Worm (Caenorhabditis elegans) whole organism, young adult: ENCODE data around the gene F45D11.11.
"Not testable (repeated sequence)": the region's sequence is repeated elsewhere in the genome, so short reads cannot be mapped to it uniquely, and the experiment has no call there.

Source experiments
- C17E4.6 ChIP-seq: fragments of 200-800 bp; sonication (Bioruptor generic); IDR thresholded peaks from 2 replicates; pipeline ENCODE4 v1.3.6; 2022; ENCODE audit warnings: missing genetic modification reagents, missing genetic modification characterization, missing compliant biosample characterization
- D2030.7 ChIP-seq: fragments of 200-800 bp; sonication (Bioruptor generic); IDR thresholded peaks from 2 replicates; pipeline ENCODE4 v1.3.6; 2022; ENCODE audit warnings: missing genetic modification reagents, missing genetic modification characterization, missing compliant biosample characterization
- F33H1.4 ChIP-seq: fragments of 200-800 bp; sonication (Bioruptor generic); IDR thresholded peaks from 2 replicates; pipeline ENCODE4 v1.3.6; 2022; ENCODE audit warnings: missing genetic modification reagents, missing genetic modification characterization, missing compliant biosample characterization
- T26A5.8 ChIP-seq: sonication (generic microtip); optimal IDR thresholded peaks from 2 replicates; lab custom pipeline; 2016; ENCODE audit warnings: missing genetic modification characterization, missing compliant biosample characterization
- Y53G8AR.9 ChIP-seq: fragments of 200-800 bp; sonication (Bioruptor generic); conservative IDR thresholded peaks from 2 replicates; pipeline ENCODE4 v1.3.6; 2022; ENCODE audit warnings: missing genetic modification reagents, missing genetic modification characterization, missing compliant biosample characterization
- Y67H2A.10 ChIP-seq: fragments of 200-800 bp; sonication (Bioruptor generic); conservative IDR thresholded peaks from 2 replicates; pipeline ENCODE4 v1.3.6; 2022; ENCODE audit warnings: missing genetic modification reagents, missing genetic modification characterization, missing compliant biosample characterization
- Y79H2A.3 ChIP-seq: fragments of 200-800 bp; sonication (Bioruptor generic); conservative IDR thresholded peaks from 2 replicates; pipeline ENCODE4 v1.3.6; 2022; ENCODE audit warnings: missing genetic modification reagents, missing genetic modification characterization, missing compliant biosample characterization
- ZK185.1 ChIP-seq: sonication (generic microtip); optimal IDR thresholded peaks from 2 replicates; lab custom pipeline; 2016; ENCODE audit warnings: mild to moderate bottlenecking, missing genetic modification characterization, missing compliant biosample characterization; ENCODE audit not compliant: poor library complexity, severe bottlenecking
- aptf-3 ChIP-seq: fragments of 200-800 bp; sonication (Bioruptor generic); IDR thresholded peaks from 2 replicates; pipeline ENCODE4 v1.3.6; 2022; ENCODE audit warnings: missing genetic modification characterization, missing compliant biosample characterization
- atf-7 ChIP-seq: sonication (generic microtip); optimal IDR thresholded peaks from 2 replicates; lab custom pipeline; 2017; ENCODE audit warnings: mild to moderate bottlenecking, missing genetic modification characterization, missing compliant biosample characterization
- athp-1 ChIP-seq: sonication (generic microtip); optimal IDR thresholded peaks from 2 replicates; lab custom pipeline; 2017; ENCODE audit warnings: mild to moderate bottlenecking, missing genetic modification characterization, missing compliant biosample characterization
- attf-6 ChIP-seq: fragments of 200-800 bp; sonication (Bioruptor generic); IDR thresholded peaks from 2 replicates; pipeline ENCODE4 v1.3.6; 2022; ENCODE audit warnings: missing genetic modification reagents, missing genetic modification characterization, missing compliant biosample characterization
- bed-1 ChIP-seq: fragments of 200-800 bp; sonication (Bioruptor generic); IDR thresholded peaks from 2 replicates; pipeline ENCODE4 v1.3.6; 2022; ENCODE audit warnings: missing genetic modification reagents, missing genetic modification characterization, missing compliant biosample characterization
- cebp-2 ChIP-seq: fragments of 200-800 bp; sonication (Bioruptor generic); IDR thresholded peaks from 2 replicates; pipeline ENCODE4 v1.3.6; 2022; ENCODE audit warnings: missing genetic modification characterization, missing compliant biosample characterization
- ceh-27 ChIP-seq: fragments of 200-800 bp; sonication (Bioruptor generic); optimal IDR thresholded peaks from 2 replicates; lab custom pipeline; 2018; ENCODE audit warnings: mild to moderate bottlenecking, missing genetic modification characterization, moderate library complexity, missing compliant biosample characterization
- ceh-58 ChIP-seq: fragments of 200-800 bp; sonication (Bioruptor generic); IDR thresholded peaks from 2 replicates; pipeline ENCODE4 v1.3.6; 2022; ENCODE audit warnings: missing genetic modification characterization, missing compliant biosample characterization
- chd-7 ChIP-seq: sonication (generic microtip); optimal IDR thresholded peaks from 2 replicates; lab custom pipeline; 2016; ENCODE audit warnings: mild to moderate bottlenecking, missing genetic modification characterization, moderate library complexity, missing compliant biosample characterization
- dox-1 ChIP-seq: fragments of 200-800 bp; sonication (Bioruptor generic); IDR thresholded peaks from 2 replicates; pipeline ENCODE4 v1.3.6; 2022; ENCODE audit warnings: missing genetic modification reagents, missing genetic modification characterization, missing compliant biosample characterization
- dpl-1 ChIP-seq: fragments of 150-350 bp; optimal IDR thresholded peaks from 2 replicates; lab custom pipeline; 2014; ENCODE audit warnings: missing biosample characterization, missing genetic modification reagents, missing genetic modification characterization
- egl-18 ChIP-seq: fragments of 200-800 bp; sonication (Bioruptor generic); IDR thresholded peaks from 2 replicates; pipeline ENCODE4 v1.3.6; 2022; ENCODE audit warnings: missing genetic modification reagents, missing genetic modification characterization, missing compliant biosample characterization
- egl-44 ChIP-seq: fragments of 200-800 bp; sonication (Bioruptor generic); IDR thresholded peaks from 2 replicates; pipeline ENCODE4 v1.3.6; 2022; ENCODE audit warnings: missing genetic modification reagents, missing genetic modification characterization, missing compliant biosample characterization
- ets-4 ChIP-seq: fragments of 200-800 bp; sonication (Bioruptor generic); optimal IDR thresholded peaks from 2 replicates; lab custom pipeline; 2018; ENCODE audit warnings: mild to moderate bottlenecking, missing genetic modification characterization, missing compliant biosample characterization
- hlh-26 ChIP-seq: fragments of 200-800 bp; sonication (Bioruptor generic); conservative IDR thresholded peaks from 2 replicates; pipeline ENCODE4 v1.3.6; 2022; ENCODE audit warnings: missing genetic modification reagents, missing genetic modification characterization, missing compliant biosample characterization
- lag-1 ChIP-seq: fragments of 200-800 bp; sonication (Bioruptor generic); IDR thresholded peaks from 2 replicates; pipeline ENCODE4 v1.3.6; 2022; ENCODE audit warnings: missing genetic modification reagents, missing genetic modification characterization, missing compliant biosample characterization
- lin-26 ChIP-seq: fragments of 200-800 bp; sonication (Bioruptor generic); IDR thresholded peaks from 2 replicates; pipeline ENCODE4 v1.3.6; 2022; ENCODE audit warnings: missing genetic modification reagents, missing genetic modification characterization, missing compliant biosample characterization
- mxl-1 ChIP-seq: sonication (generic microtip); optimal IDR thresholded peaks from 2 replicates; lab custom pipeline; 2016; ENCODE audit warnings: missing genetic modification characterization, missing compliant biosample characterization
- snpc-1.3 ChIP-seq: sonication (generic microtip); optimal IDR thresholded peaks from 2 replicates; lab custom pipeline; 2017; ENCODE audit warnings: missing genetic modification characterization, mild to moderate bottlenecking, missing compliant biosample characterization, antibody characterized with exemption, moderate library complexity, missing genotype, missing genetic modification reagents; ENCODE audit not compliant: insufficient read depth
- snpc-3.4 ChIP-seq: sonication (generic microtip); optimal IDR thresholded peaks from 2 replicates; lab custom pipeline; 2017; ENCODE audit warnings: missing genetic modification characterization, mild to moderate bottlenecking, missing compliant biosample characterization, antibody characterized with exemption, moderate library complexity, missing genotype, missing genetic modification reagents
- snpc-4 ChIP-seq, 5 experiments: fragments of 150-350 bp in 1 of 5; sonication (generic microtip) in 4 of 5; optimal IDR thresholded peaks; 2 replicates each; lab custom pipeline; 2014 to 2018; ENCODE audit warnings: missing genetic modification characterization in 5 of 5, missing biosample characterization in 3 of 5, antibody characterized with exemption in 2 of 5, mild to moderate bottlenecking in 2 of 5, missing compliant biosample characterization in 2 of 5, missing genotype in 2 of 5, moderate library complexity in 2 of 5, missing genetic modification reagents in 1 of 5
- somi-1 ChIP-seq: fragments of 200-800 bp; sonication (Bioruptor generic); optimal IDR thresholded peaks from 2 replicates; lab custom pipeline; 2018; ENCODE audit warnings: mild to moderate bottlenecking, missing genetic modification characterization, missing compliant biosample characterization

The F45D11.11 gene

ce11 chrII:996112-996511 is at the start of gene F45D11.11:
F45D11.11 (minus strand) TSS chrII:996212.
- not testable (repeated sequence) for TF ChIP-seq somi-1 (GFP tag; lab: Kevin White, UChicago); Y67H2A.10 (GFP tag; lab: Robert Waterston, UW); C17E4.6

ce11 chrII:1045692-1046091 is 49.7 kb upstream of the F45D11.11 start, which contains the start of gene str-148:
str-148 (plus strand) TSS chrII:1045992.
- TF ChIP-seq F33H1.4 (no peak), hlh-26 (GFP tag; lab: Robert Waterston, UW) (no peak), bed-1 (no peak), athp-1 (no peak), ZK185.1 (tag; lab: Kevin White, UChicago) (no peak), Y53G8AR.9 (GFP tag; lab: Robert Waterston, UW) (no peak), dox-1 (GFP tag; lab: Robert Waterston, UW) (no peak), egl-44 (no peak), cebp-2 (GFP tag; lab: Robert Waterston, UW) (no peak), T26A5.8 (tag; lab: Kevin White, UChicago) (no peak), egl-18 (no peak), lag-1 (GFP tag; lab: Robert Waterston, UW) (no peak), chd-7 (tag; lab: Kevin White, UChicago) (no peak), dpl-1 (GFP tag; lab: Kevin White, UChicago) (no peak), ceh-58 (no peak), ceh-27 (GFP tag; lab: Kevin White, UChicago) (no peak)

ce11 chrII:1043932-1044331 is 47.9 kb upstream of the F45D11.11 start, which contains the start of gene fbxb-45:
fbxb-45 (minus strand) TSS chrII:1044032.
- not testable (repeated sequence) for TF ChIP-seq mxl-1 (tag; lab: Kevin White, UChicago); athp-1; ceh-58

- no peak for TF ChIP-seq mxl-1 (tag; lab: Kevin White, UChicago)
These were observed 46.2 kb upstream of the F45D11.11 start, which contains the start of gene fbxb-41 for ce11 chrII:1042227-1042626. fbxb-41 (minus strand) TSS chrII:1042327.

- TF ChIP-seq lag-1 (GFP tag; lab: Robert Waterston, UW) (no peak), snpc-4 (GFP tag; optimal IDR thresholded peaks at IDR 0.05; lab: Kevin White, UChicago) (no peak), snpc-4 (tag; optimal IDR thresholded peaks at IDR 0.05; lab: Kevin White, UChicago) (no peak), chd-7 (tag; lab: Kevin White, UChicago) (no peak), ets-4 (GFP tag; lab: Kevin White, UChicago) (no peak), atf-7 (tag; lab: Kevin White, UChicago) (no peak), Y79H2A.3 (GFP tag; lab: Robert Waterston, UW) (no peak), aptf-3 (GFP tag; lab: Robert Waterston, UW) (no peak), snpc-1.3 (no peak), bed-1 (no peak), snpc-3.4 (tag; lab: Kevin White, UChicago) (no peak), D2030.7 (GFP tag; lab: Robert Waterston, UW) (no peak)
These were observed 44.5 kb upstream of the F45D11.11 start, which contains the start of gene fbxb-39 for ce11 chrII:1040464-1040863. fbxb-39 (minus strand) TSS chrII:1040564.

ce11 chrII:1034457-1034856 is 38.4 kb upstream of the F45D11.11 start:
- TF ChIP-seq lin-26 (GFP tag; lab: Robert Waterston, UW) = 0 out of 2 replicates have a peak, but pooled peaks have one; percentile 23
- TF ChIP-seq F33H1.4 = peak; percentile 44
- 0 out of 2 replicates have a peak, but pooled peaks have one; percentile 20 for TF ChIP-seq attf-6 (GFP tag; lab: Robert Waterston, UW)
